Worm (Caenorhabditis elegans) whole organism, early embryonic: ENCODE measurements around the gene F26A1.7.

Experiments
- B0310.2 ChIP-seq: sonication (generic microtip); optimal IDR thresholded peaks from 2 replicates; lab custom pipeline; 2016; ENCODE audit warnings: mild to moderate bottlenecking, missing genetic modification characterization, missing compliant biosample characterization
- F13C5.2 ChIP-seq: sonication (generic microtip); optimal IDR thresholded peaks from 2 replicates; lab custom pipeline; 2017; ENCODE audit warnings: mild to moderate bottlenecking, missing genetic modification characterization, inconsistent platforms, missing compliant biosample characterization
- aly-1 ChIP-seq: sonication (generic microtip); optimal IDR thresholded peaks from 2 replicates; lab custom pipeline; 2016; ENCODE audit warnings: missing genetic modification characterization, missing compliant biosample characterization
- ama-1 ChIP-seq: fragments of 150-350 bp; optimal IDR thresholded peaks from 2 replicates; lab custom pipeline; 2014
- ceh-13 ChIP-seq: fragments of 200-800 bp; sonication (Bioruptor generic); optimal IDR thresholded peaks from 2 replicates; lab custom pipeline; 2018; ENCODE audit warnings: mild to moderate bottlenecking, missing genetic modification characterization, missing compliant biosample characterization
- ceh-36 ChIP-seq: sonication (generic microtip); optimal IDR thresholded peaks from 2 replicates; lab custom pipeline; 2016; ENCODE audit warnings: missing genetic modification characterization, inconsistent platforms, missing compliant biosample characterization
- ets-7 ChIP-seq: sonication (generic microtip); optimal IDR thresholded peaks from 2 replicates; lab custom pipeline; 2016; ENCODE audit warnings: missing genotype, missing genetic modification characterization, missing compliant biosample characterization
- flt-1 ChIP-seq: fragments of 200-800 bp; sonication (Bioruptor generic); IDR thresholded peaks from 2 replicates; pipeline ENCODE4 v1.3.6; 2022; ENCODE audit warnings: missing genetic modification characterization, missing compliant biosample characterization
- hmbx-1 ChIP-seq: sonication (generic microtip); optimal IDR thresholded peaks from 2 replicates; lab custom pipeline; 2016; ENCODE audit warnings: mild to moderate bottlenecking, missing genetic modification characterization, missing compliant biosample characterization
- hmg-4 ChIP-seq: fragments of 200-800 bp; sonication (Bioruptor generic); optimal IDR thresholded peaks from 2 replicates; lab custom pipeline; 2018; ENCODE audit warnings: mild to moderate bottlenecking, missing genetic modification characterization, missing compliant biosample characterization
- hnd-1 ChIP-seq: sonication (generic microtip); optimal IDR thresholded peaks from 2 replicates; lab custom pipeline; 2016; ENCODE audit warnings: missing genetic modification characterization, missing compliant biosample characterization
- pes-1 ChIP-seq: fragments of 200-800 bp; sonication (Bioruptor generic); IDR thresholded peaks from 2 replicates; pipeline ENCODE4 v1.3.6; 2022; ENCODE audit warnings: missing genetic modification reagents, missing genetic modification characterization, missing compliant biosample characterization
- scrt-1 ChIP-seq: fragments of 200-800 bp; sonication (Bioruptor generic); IDR thresholded peaks from 2 replicates; pipeline ENCODE4 v1.3.6; 2022; ENCODE audit warnings: missing genetic modification characterization, missing compliant biosample characterization
- sea-1 ChIP-seq: fragments of 200-800 bp; sonication (Bioruptor generic); conservative IDR thresholded peaks from 2 replicates; pipeline ENCODE4 v1.3.6; 2022; ENCODE audit warnings: missing genetic modification characterization, missing compliant biosample characterization
- tbx-11 ChIP-seq: fragments of 200-800 bp; sonication (Bioruptor generic); IDR thresholded peaks from 2 replicates; pipeline ENCODE4 v1.3.6; 2022; ENCODE audit warnings: missing genetic modification characterization, missing compliant biosample characterization
- tbx-37 ChIP-seq: fragments of 200-800 bp; sonication (Bioruptor generic); conservative IDR thresholded peaks from 2 replicates; pipeline ENCODE4 v1.3.6; 2022; ENCODE audit warnings: missing genetic modification reagents, missing genetic modification characterization, missing compliant biosample characterization
- tra-4 ChIP-seq: sonication (generic microtip); optimal IDR thresholded peaks from 2 replicates; lab custom pipeline; 2017; ENCODE audit warnings: missing genetic modification characterization, missing compliant biosample characterization

Gene F26A1.7

ce11 chrIII:4854918-4855317 is 35.2 kb upstream of the F26A1.7 start, which contains the start of gene C35D10.8:
C35D10.8 (plus strand) TSS chrIII:4855218.
- TF ChIP-seq sea-1 (GFP tag; lab: Robert Waterston, UW) (no peak), aly-1 (tag; lab: Kevin White, UChicago) (no peak)

- TF ChIP-seq hmg-4 (no peak), tbx-11 (no peak), tbx-37 (GFP tag; lab: Robert Waterston, UW) (no peak), scrt-1 (no peak), ets-7 (tag; lab: Kevin White, UChicago) (no peak), tra-4 (tag; lab: Kevin White, UChicago) (no peak), aly-1 (tag; lab: Kevin White, UChicago) (no peak), pes-1 (GFP tag; lab: Robert Waterston, UW) (no peak), flt-1 (GFP tag; lab: Robert Waterston, UW) (no peak), F13C5.2 (tag; lab: Kevin White, UChicago) (no peak), ama-1 (lab: Kevin White, UChicago) (no peak)
Observed at ce11 chrIII:4852025-4852424, 32.3 kb upstream of the F26A1.7 start, which contains the start of gene ced-4. ced-4 (plus strand) TSS chrIII:4852325.

ce11 chrIII:4850139-4850538 is 30.4 kb upstream of the F26A1.7 start, which contains the start of gene F26A1.1:
F26A1.1 (plus strand) TSS chrIII:4850507.
- no peak for TF ChIP-seq hnd-1 (tag; lab: Kevin White, UChicago)
- no peak for TF ChIP-seq tbx-37 (GFP tag; lab: Robert Waterston, UW)

- no peak for TF ChIP-seq ceh-36 (tag; lab: Kevin White, UChicago)
- TF ChIP-seq scrt-1: no peak
- TF ChIP-seq ceh-13 (GFP tag; lab: Kevin White, UChicago): no peak
- no peak for TF ChIP-seq flt-1 (GFP tag; lab: Robert Waterston, UW)
- TF ChIP-seq aly-1 (tag; lab: Kevin White, UChicago): no peak
- TF ChIP-seq pes-1 (GFP tag; lab: Robert Waterston, UW): no peak
- TF ChIP-seq hnd-1 (tag; lab: Kevin White, UChicago): no peak
- no peak for TF ChIP-seq tra-4 (tag; lab: Kevin White, UChicago)
- no peak for TF ChIP-seq hmg-4
- no peak for TF ChIP-seq sea-1 (GFP tag; lab: Robert Waterston, UW)
- no peak for TF ChIP-seq tbx-11
- TF ChIP-seq hmbx-1: no peak
- no peak for TF ChIP-seq F13C5.2 (tag; lab: Kevin White, UChicago)
- TF ChIP-seq ama-1 (lab: Kevin White, UChicago): no peak
- TF ChIP-seq tbx-37 (GFP tag; lab: Robert Waterston, UW): no peak
Observed at ce11 chrIII:4849739-4850138, 30.0 kb upstream of the F26A1.7 start, which contains the start of gene nonu-1. nonu-1 (minus strand) TSS chrIII:4849907.

- TF ChIP-seq scrt-1 (no peak), hnd-1 (tag; lab: Kevin White, UChicago) (no peak), ceh-13 (GFP tag; lab: Kevin White, UChicago) (no peak), pes-1 (GFP tag; lab: Robert Waterston, UW) (no peak), tbx-11 (no peak), ets-7 (tag; lab: Kevin White, UChicago) (no peak), aly-1 (tag; lab: Kevin White, UChicago) (no peak), sea-1 (GFP tag; lab: Robert Waterston, UW) (no peak), hmg-4 (no peak), B0310.2 (tag; lab: Kevin White, UChicago) (no peak), F13C5.2 (tag; lab: Kevin White, UChicago) (no peak), ama-1 (lab: Kevin White, UChicago) (no peak), hmbx-1 (no peak), ceh-36 (tag; lab: Kevin White, UChicago) (no peak), flt-1 (GFP tag; lab: Robert Waterston, UW) (no peak)
Observed at ce11 chrIII:4844327-4844726, 24.6 kb upstream of the F26A1.7 start, which contains the start of the genes clec-157 and fkh-5. clec-157 (minus strand) TSS chrIII:4844427. fkh-5 (plus strand) TSS chrIII:4844662.

- no peak for TF ChIP-seq hmg-4
- no peak for TF ChIP-seq hnd-1 (tag; lab: Kevin White, UChicago)
- TF ChIP-seq scrt-1: no peak
- TF ChIP-seq B0310.2 (tag; lab: Kevin White, UChicago): no peak
- no peak for TF ChIP-seq ama-1 (lab: Kevin White, UChicago)
- TF ChIP-seq F13C5.2 (tag; lab: Kevin White, UChicago): no peak
- TF ChIP-seq tra-4 (tag; lab: Kevin White, UChicago): no peak
- TF ChIP-seq ceh-36 (tag; lab: Kevin White, UChicago): no peak
- no peak for TF ChIP-seq tbx-11
- TF ChIP-seq sea-1 (GFP tag; lab: Robert Waterston, UW): no peak
- no peak for TF ChIP-seq tbx-37 (GFP tag; lab: Robert Waterston, UW)
- no peak for TF ChIP-seq ceh-13 (GFP tag; lab: Kevin White, UChicago)
- TF ChIP-seq pes-1 (GFP tag; lab: Robert Waterston, UW): no peak
- TF ChIP-seq ets-7 (tag; lab: Kevin White, UChicago): no peak
- TF ChIP-seq aly-1 (tag; lab: Kevin White, UChicago): no peak
- no peak for TF ChIP-seq hmbx-1
- TF ChIP-seq flt-1 (GFP tag; lab: Robert Waterston, UW): no peak
Observed at ce11 chrIII:4842173-4842572, 22.4 kb upstream of the F26A1.7 start, which contains the start of gene clec-156. clec-156 (minus strand) TSS chrIII:4842273.

- TF ChIP-seq pes-1 (GFP tag; lab: Robert Waterston, UW) (no peak), ceh-36 (tag; lab: Kevin White, UChicago) (no peak), scrt-1 (no peak), ama-1 (lab: Kevin White, UChicago) (no peak), B0310.2 (tag; lab: Kevin White, UChicago) (no peak), flt-1 (GFP tag; lab: Robert Waterston, UW) (no peak), ceh-13 (GFP tag; lab: Kevin White, UChicago) (no peak), ets-7 (tag; lab: Kevin White, UChicago) (no peak), tbx-37 (GFP tag; lab: Robert Waterston, UW) (no peak), sea-1 (GFP tag; lab: Robert Waterston, UW) (no peak), hmbx-1 (no peak), tbx-11 (no peak), tra-4 (tag; lab: Kevin White, UChicago) (no peak), hnd-1 (tag; lab: Kevin White, UChicago) (no peak)
Observed at ce11 chrIII:4837429-4837828, 17.7 kb upstream of the F26A1.7 start, which contains the start of the genes acbp-7 and F26A1.19. acbp-7 (plus strand) TSS chrIII:4837729. F26A1.19 (plus strand) TSS chrIII:4837731.
